Worm (Caenorhabditis elegans): Measurements from ENCODE around the gene F57G4.11.

DNA sequence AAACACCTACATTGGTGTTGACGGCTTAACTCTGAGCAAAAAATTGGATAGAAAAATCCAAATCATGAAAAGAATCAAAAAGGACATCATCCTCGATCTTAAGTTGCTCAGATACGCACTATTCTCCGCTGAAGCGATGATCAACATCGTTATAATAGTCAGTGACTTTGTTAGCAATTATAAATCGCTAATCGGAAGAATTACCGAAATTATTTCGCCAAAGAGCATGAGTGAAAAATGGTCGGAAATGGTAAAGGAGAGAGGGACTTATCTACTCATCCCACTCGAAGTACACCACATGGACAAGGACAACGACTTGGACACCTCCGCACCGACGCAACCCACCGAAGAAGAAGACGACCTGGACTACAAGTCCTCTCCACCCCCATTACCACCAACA is 45.0 kb upstream of the F57G4.11 start:
- TF ChIP-seq ceh-13 (GFP tag; optimal IDR thresholded peaks at IDR 0.05) (no peak), B0310.2 (tag; optimal IDR thresholded peaks at IDR 0.05) (no peak), sea-1 (GFP tag; conservative IDR thresholded peaks at IDR 0.05) (no peak), hnd-1 (tag; optimal IDR thresholded peaks at IDR 0.05) (no peak), hmg-4 (GFP tag; optimal IDR thresholded peaks at IDR 0.05) (no peak), scrt-1 (GFP tag; IDR thresholded peaks at IDR 0.05) (no peak), ama-1 (optimal IDR thresholded peaks at IDR 0.05) (no peak), tbx-11 (GFP tag; IDR thresholded peaks at IDR 0.05) (no peak), flt-1 (GFP tag; IDR thresholded peaks at IDR 0.05) (no peak), ceh-36 (tag; optimal IDR thresholded peaks at IDR 0.05) (no peak)
